Fruit fly (Drosophila melanogaster): Measurements from ENCODE around the gene CG3164.

The CG3164 gene

dm6 chr2L:94639-95059 is 35.9 kb downstream of the CG3164 start, which contains the start of gene Zir (continued):
- TF ChIP-seq CG14014 (GFP tag; IDR thresholded peaks at IDR 0.05) (no peak), wor (GFP tag; IDR thresholded peaks at IDR 0.05) (no peak), CG15601 (tag; optimal IDR thresholded peaks at IDR 0.05) (peak; percentile 9), CG6683 (GFP tag; optimal IDR thresholded peaks at IDR 0.05) (no peak), Nf-YA (GFP tag; IDR thresholded peaks at IDR 0.05) (no peak), PHDP (tag; optimal IDR thresholded peaks at IDR 0.05) (no peak), Ets97D (GFP tag; optimal IDR thresholded peaks at IDR 0.05) (peak; percentile 36), sim (GFP tag; IDR thresholded peaks at IDR 0.05) (no peak), CG7271 (tag; optimal IDR thresholded peaks at IDR 0.05) (no peak), CG8359 (GFP tag; optimal IDR thresholded peaks at IDR 0.05; ENCODE audit: borderline replicate concordance) (no peak), CG3726 (GFP tag; IDR thresholded peaks at IDR 0.05) (no peak), caup (GFP tag; optimal IDR thresholded peaks at IDR 0.05; ENCODE audit: severe bottlenecking) (no peak), CG6765 (GFP tag; optimal IDR thresholded peaks at IDR 0.05) (no peak), Sox102F (GFP tag; optimal IDR thresholded peaks at IDR 0.05) (no peak), CG4820 (GFP tag; optimal IDR thresholded peaks at IDR 0.05) (no peak), CG32767 (GFP tag; IDR thresholded peaks at IDR 0.05) (no peak), HLH54F (GFP tag; optimal IDR thresholded peaks at IDR 0.05) (no peak), hth (optimal IDR thresholded peaks at IDR 0.05) (no peak), gcm (GFP tag; optimal IDR thresholded peaks at IDR 0.05) (no peak), sqz (GFP tag; optimal IDR thresholded peaks at IDR 0.05) (no peak), Taf1 (GFP tag; IDR thresholded peaks at IDR 0.05) (no peak), CG11085 (GFP tag; IDR thresholded peaks at IDR 0.05) (no peak), dm (GFP tag; optimal IDR thresholded peaks at IDR 0.05) (no peak), CG16863 (GFP tag; optimal IDR thresholded peaks at IDR 0.05) (no peak), CG5953 (GFP tag; IDR thresholded peaks at IDR 0.05) (no peak), zfh2 (GFP tag; optimal IDR thresholded peaks at IDR 0.05) (no peak), dpn (GFP tag; optimal IDR thresholded peaks at IDR 0.05) (no peak), CG15011 (GFP tag; optimal IDR thresholded peaks at IDR 0.05) (no peak), tll (GFP tag; optimal IDR thresholded peaks at IDR 0.05) (no peak), CG15073 (GFP tag; optimal IDR thresholded peaks at IDR 0.05) (no peak), pros (GFP tag; optimal IDR thresholded peaks at IDR 0.05) (no peak), CG6175 (GFP tag; IDR thresholded peaks at IDR 0.05) (no peak), CG2129 (GFP tag; IDR thresholded peaks at IDR 0.05; ENCODE audit: partially characterized antibody) (peak; percentile 45; the same call in 1 of the 2 replicates), CG18011 (GFP tag; optimal IDR thresholded peaks at IDR 0.05) (no peak), CG32772 (GFP tag; IDR thresholded peaks at IDR 0.05) (no peak), Camta (GFP tag; optimal IDR thresholded peaks at IDR 0.05) (no peak), tup (GFP tag; optimal IDR thresholded peaks at IDR 0.05) (no peak), h (optimal IDR thresholded peaks at IDR 0.05) (no peak), CG8765 (GFP tag; IDR thresholded peaks at IDR 0.05) (no peak), Mrtf (GFP tag; IDR thresholded peaks at IDR 0.05) (no peak), ham (GFP tag; IDR thresholded peaks at IDR 0.05) (no peak), CG30020 (tag; optimal IDR thresholded peaks at IDR 0.05) (peak; percentile 75), CG1602 (GFP tag; optimal IDR thresholded peaks at IDR 0.05) (no peak), CG12391 (tag; optimal IDR thresholded peaks at IDR 0.05) (peak; percentile 39), ara (GFP tag; IDR thresholded peaks at IDR 0.05) (no peak), Scr (GFP tag; IDR thresholded peaks at IDR 0.05; ENCODE audit: partially characterized antibody) (peak; percentile 71), CG17361 (GFP tag; IDR thresholded peaks at IDR 0.05) (no peak), Jarid2 (GFP tag; optimal IDR thresholded peaks at IDR 0.05) (no peak), CG8281 (tag; optimal IDR thresholded peaks at IDR 0.05) (no peak), vnd (GFP tag; IDR thresholded peaks at IDR 0.05; ENCODE audit: partially characterized antibody) (0 out of 3 replicates have a peak, but pooled peaks have one; percentile 50), Oaz (GFP tag; IDR thresholded peaks at IDR 0.05) (no peak), Ssrp (tag; optimal IDR thresholded peaks at IDR 0.05) (no peak)

All from whole organism, embryonic.